Worm (Caenorhabditis elegans) whole organism, L1 larva: ENCODE measurements around the gene C09G5.7.
A peak's percentile ranks its signal among the peaks of the same experiment; 100 is the strongest.

Experiments
- C16A3.4 ChIP-seq: fragments of 150-350 bp; optimal IDR thresholded peaks from 2 replicates; lab custom pipeline; 2014; ENCODE audit warnings: missing biosample characterization, missing genetic modification characterization
- Y116A8C.19 ChIP-seq: sonication (generic microtip); optimal IDR thresholded peaks from 2 replicates; lab custom pipeline; 2016; ENCODE audit warnings: missing compliant biosample characterization, missing genetic modification characterization, borderline replicate concordance
- aly-2 ChIP-seq: fragments of 150-350 bp; optimal IDR thresholded peaks from 2 replicates; lab custom pipeline; 2014; ENCODE audit warnings: missing biosample characterization, missing genetic modification characterization
- ama-1 ChIP-seq: fragments of 150-350 bp; optimal IDR thresholded peaks from 2 replicates; lab custom pipeline; 2014
- ceh-63 ChIP-seq: fragments of 200-800 bp; sonication (Bioruptor generic); optimal IDR thresholded peaks from 2 replicates; lab custom pipeline; 2018; ENCODE audit warnings: mild to moderate bottlenecking, missing genetic modification characterization, missing compliant biosample characterization
- ceh-90 ChIP-seq: sonication (generic microtip); optimal IDR thresholded peaks from 2 replicates; lab custom pipeline; 2016; ENCODE audit warnings: missing genetic modification characterization, missing compliant biosample characterization
- ces-1 ChIP-seq: fragments of 150-350 bp; optimal IDR thresholded peaks from 2 replicates; lab custom pipeline; 2014; ENCODE audit warnings: missing biosample characterization, missing genetic modification reagents, missing genetic modification characterization
- dsc-1 ChIP-seq: sonication (generic microtip); optimal IDR thresholded peaks from 2 replicates; lab custom pipeline; 2016; ENCODE audit warnings: mild to moderate bottlenecking, missing genetic modification characterization, missing compliant biosample characterization
- efl-1 ChIP-seq, 4 experiments: fragments of 150-350 bp; optimal IDR thresholded peaks in 3 of 4; peaks in 1 of 4; 1 replicate in 1 of 4; 2 replicates in 3 of 4; lab custom pipeline; 2014; ENCODE audit warnings: missing biosample characterization in 2 of 4, missing genetic modification characterization in 2 of 4, missing genetic modification reagents in 2 of 4
- egl-13 ChIP-seq: sonication (generic microtip); optimal IDR thresholded peaks from 2 replicates; lab custom pipeline; 2016; ENCODE audit warnings: missing genotype, missing genetic modification reagents, missing genetic modification characterization, missing compliant biosample characterization
- egl-27 ChIP-seq, 2 experiments: fragments of 150-350 bp in 1 of 2; sonication (generic microtip); optimal IDR thresholded peaks; 3 replicates each; lab custom pipeline; 2017 to 2018; ENCODE audit warnings: missing biosample characterization in 2 of 2, missing genetic modification characterization in 2 of 2, missing genetic modification reagents in 2 of 2
- elt-2 ChIP-seq: sonication (generic microtip); optimal IDR thresholded peaks from 2 replicates; lab custom pipeline; 2016; ENCODE audit warnings: missing genetic modification characterization, mild to moderate bottlenecking, inconsistent platforms, missing compliant biosample characterization, missing genetic modification reagents
- fkh-10 ChIP-seq: sonication (generic microtip); optimal IDR thresholded peaks from 2 replicates; lab custom pipeline; 2017; ENCODE audit warnings: missing biosample characterization, missing genetic modification reagents, missing genetic modification characterization
- fos-1 ChIP-seq: fragments of 150-350 bp; optimal IDR thresholded peaks from 2 replicates; lab custom pipeline; 2014; ENCODE audit warnings: missing biosample characterization, missing genetic modification characterization
- grh-1 ChIP-seq: fragments of 200-800 bp; sonication (Bioruptor generic); IDR thresholded peaks from 2 replicates; pipeline ENCODE4 v1.3.6; 2022; ENCODE audit warnings: missing genetic modification reagents, missing genetic modification characterization, missing compliant biosample characterization
- hlh-17 ChIP-seq: fragments of 200-800 bp; sonication (Bioruptor generic); optimal IDR thresholded peaks from 2 replicates; lab custom pipeline; 2018; ENCODE audit warnings: missing genetic modification characterization, mild to moderate bottlenecking, missing compliant biosample characterization, moderate library complexity, borderline replicate concordance
- irx-1 ChIP-seq: sonication (generic microtip); optimal IDR thresholded peaks from 2 replicates; lab custom pipeline; 2016; ENCODE audit warnings: missing genetic modification characterization, missing compliant biosample characterization
- isw-1 ChIP-seq: fragments of 200-800 bp; sonication (Bioruptor generic); IDR thresholded peaks from 2 replicates; pipeline ENCODE4 v1.3.6; 2022; ENCODE audit warnings: missing genetic modification characterization, missing compliant biosample characterization
- lin-13 ChIP-seq: fragments of 150-350 bp; optimal IDR thresholded peaks from 2 replicates; lab custom pipeline; 2014; ENCODE audit warnings: missing biosample characterization, missing genetic modification reagents, missing genetic modification characterization
- lin-14 ChIP-seq: fragments of 200-800 bp; sonication (Bioruptor generic); optimal IDR thresholded peaks from 2 replicates; lab custom pipeline; 2018; ENCODE audit warnings: mild to moderate bottlenecking, missing genetic modification characterization, moderate library complexity, missing compliant biosample characterization
- lsy-2 ChIP-seq, 2 experiments: fragments of 150-350 bp; optimal IDR thresholded peaks; 2 replicates each; lab custom pipeline; 2014; ENCODE audit warnings: missing biosample characterization in 2 of 2, missing genetic modification characterization in 2 of 2
- mab-9 ChIP-seq: fragments of 200-800 bp; sonication (Bioruptor generic); IDR thresholded peaks from 2 replicates; pipeline ENCODE4 v1.3.6; 2022; ENCODE audit warnings: missing genetic modification reagents, missing genetic modification characterization, missing compliant biosample characterization
- nhr-11 ChIP-seq: fragments of 150-350 bp; optimal IDR thresholded peaks from 2 replicates; lab custom pipeline; 2014; ENCODE audit warnings: missing biosample characterization, missing genetic modification characterization
- nhr-12 ChIP-seq: sonication (generic microtip); optimal IDR thresholded peaks from 2 replicates; lab custom pipeline; 2017; ENCODE audit warnings: missing biosample characterization, missing genetic modification characterization
- nhr-20 ChIP-seq: sonication (generic microtip); optimal IDR thresholded peaks from 2 replicates; lab custom pipeline; 2016; ENCODE audit warnings: mild to moderate bottlenecking, missing genetic modification characterization, missing compliant biosample characterization
- nhr-237 ChIP-seq: fragments of 150-350 bp; optimal IDR thresholded peaks from 2 replicates; lab custom pipeline; 2014; ENCODE audit warnings: missing biosample characterization, missing genetic modification characterization
- nhr-47 ChIP-seq: sonication (generic microtip); optimal IDR thresholded peaks from 2 replicates; lab custom pipeline; 2016; ENCODE audit warnings: mild to moderate bottlenecking, missing genetic modification characterization, moderate library complexity, missing compliant biosample characterization
- nhr-71 ChIP-seq: sonication (generic microtip); optimal IDR thresholded peaks from 2 replicates; lab custom pipeline; 2016; ENCODE audit warnings: mild to moderate bottlenecking, missing genetic modification characterization, moderate library complexity, missing compliant biosample characterization
- nhr-76 ChIP-seq: sonication (generic microtip); optimal IDR thresholded peaks from 2 replicates; lab custom pipeline; 2017; ENCODE audit warnings: missing biosample characterization, missing genetic modification characterization
- nhr-77 ChIP-seq: fragments of 150-350 bp; optimal IDR thresholded peaks from 2 replicates; lab custom pipeline; 2014; ENCODE audit warnings: missing biosample characterization, missing genetic modification characterization
- pag-3 ChIP-seq: sonication (generic microtip); optimal IDR thresholded peaks from 2 replicates; lab custom pipeline; 2017; ENCODE audit warnings: missing genetic modification characterization, mild to moderate bottlenecking, missing compliant biosample characterization, antibody characterized with exemption, borderline replicate concordance; ENCODE audit not compliant: insufficient read depth
- pax-3 ChIP-seq: fragments of 200-800 bp; sonication (Bioruptor generic); optimal IDR thresholded peaks from 2 replicates; lab custom pipeline; 2018; ENCODE audit warnings: mild to moderate bottlenecking, missing genetic modification characterization, moderate library complexity, missing compliant biosample characterization
- pqm-1 ChIP-seq: sonication (generic microtip); optimal IDR thresholded peaks from 3 replicates; lab custom pipeline; 2017; ENCODE audit warnings: missing biosample characterization, missing genetic modification characterization
- skn-1 ChIP-seq: fragments of 150-350 bp; optimal IDR thresholded peaks from 2 replicates; lab custom pipeline; 2014; ENCODE audit warnings: missing biosample characterization, missing genetic modification characterization
- sox-4 ChIP-seq: sonication (generic microtip); optimal IDR thresholded peaks from 2 replicates; lab custom pipeline; 2016; ENCODE audit warnings: missing genetic modification characterization, missing compliant biosample characterization
- sup-37 ChIP-seq: fragments of 200-800 bp; sonication (Bioruptor generic); optimal IDR thresholded peaks from 2 replicates; lab custom pipeline; 2018; ENCODE audit warnings: mild to moderate bottlenecking, missing genetic modification characterization, missing compliant biosample characterization
- tlp-1 ChIP-seq: fragments of 150-350 bp; optimal IDR thresholded peaks from 2 replicates; lab custom pipeline; 2014; ENCODE audit warnings: missing biosample characterization, missing genetic modification characterization
- unc-130 ChIP-seq: fragments of 150-350 bp; optimal IDR thresholded peaks from 2 replicates; lab custom pipeline; 2017; ENCODE audit warnings: missing biosample characterization, missing genetic modification characterization, inconsistent platforms
- unc-62 ChIP-seq: fragments of 150-350 bp; optimal IDR thresholded peaks from 2 replicates; lab custom pipeline; 2014; ENCODE audit warnings: missing biosample characterization, missing genetic modification reagents, missing genetic modification characterization
- unc-86 ChIP-seq: sonication (generic microtip); optimal IDR thresholded peaks from 2 replicates; lab custom pipeline; 2016; ENCODE audit warnings: missing genetic modification characterization, missing compliant biosample characterization
- vab-15 ChIP-seq: sonication (generic microtip); optimal IDR thresholded peaks from 2 replicates; lab custom pipeline; 2017; ENCODE audit warnings: missing genotype, mild to moderate bottlenecking, missing genetic modification characterization, missing compliant biosample characterization
- ztf-11 ChIP-seq, 2 experiments: sonication (generic microtip); optimal IDR thresholded peaks; 2 replicates each; lab custom pipeline; 2016 to 2017; ENCODE audit warnings: missing genetic modification characterization in 2 of 2, missing biosample characterization in 1 of 2, missing compliant biosample characterization in 1 of 2
- ztf-4 ChIP-seq: fragments of 150-350 bp; optimal IDR thresholded peaks from 2 replicates; lab custom pipeline; 2014; ENCODE audit warnings: missing biosample characterization, missing genetic modification characterization

The C09G5.7 gene

DNA sequence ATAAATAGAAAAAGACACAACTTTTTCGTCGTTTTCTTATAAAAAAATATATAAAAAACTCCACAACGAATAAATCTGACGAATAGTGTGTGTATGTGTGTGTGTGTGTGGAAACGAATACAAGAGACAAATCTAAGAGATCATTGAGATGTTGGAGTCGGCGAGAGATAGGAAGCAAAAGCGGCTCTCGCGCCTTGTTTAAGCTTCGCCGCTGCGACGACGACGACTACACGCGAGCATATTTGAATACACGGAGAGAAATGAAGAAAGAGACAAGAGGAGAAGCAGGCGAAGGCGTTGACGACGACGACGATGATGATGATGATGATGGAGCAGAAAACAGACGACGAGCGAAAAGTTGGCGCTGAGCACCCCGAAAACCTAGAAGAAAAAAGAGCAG lies 30.1 kb downstream of the C09G5.7 start (continued):
- no peak for TF ChIP-seq nhr-12 (tag; lab: Kevin White, UChicago)
- TF ChIP-seq grh-1 (GFP tag; lab: Robert Waterston, UW): no peak
- no peak for TF ChIP-seq ztf-11 (tag; optimal IDR thresholded peaks at IDR 0.05; lab: Kevin White, UChicago)
- no peak for TF ChIP-seq nhr-11 (tag; lab: Kevin White, UChicago)
- TF ChIP-seq nhr-47 (tag; lab: Kevin White, UChicago): peak; percentile 31
- no peak for TF ChIP-seq unc-62 (GFP tag; lab: Kevin White, UChicago)
- no peak for TF ChIP-seq unc-130 (tag; lab: Kevin White, UChicago)
- no peak for TF ChIP-seq fos-1 (tag; lab: Kevin White, UChicago)
- TF ChIP-seq C16A3.4 (tag; lab: Kevin White, UChicago): no peak

- no peak for TF ChIP-seq elt-2
- no peak for TF ChIP-seq lsy-2 (tag; optimal IDR thresholded peaks at IDR 0.05; lab: Kevin White, UChicago)
- no peak for TF ChIP-seq skn-1 (tag; lab: Kevin White, UChicago)
- peak; percentile 94 for TF ChIP-seq fkh-10 (GFP tag; lab: Kevin White, UChicago)
- peak; percentile 40 for TF ChIP-seq lin-14 (GFP tag; lab: Kevin White, UChicago)
These were observed 39.0 kb downstream of the C09G5.7 start for ce11 chrII:10753694-10754093.

DNA sequence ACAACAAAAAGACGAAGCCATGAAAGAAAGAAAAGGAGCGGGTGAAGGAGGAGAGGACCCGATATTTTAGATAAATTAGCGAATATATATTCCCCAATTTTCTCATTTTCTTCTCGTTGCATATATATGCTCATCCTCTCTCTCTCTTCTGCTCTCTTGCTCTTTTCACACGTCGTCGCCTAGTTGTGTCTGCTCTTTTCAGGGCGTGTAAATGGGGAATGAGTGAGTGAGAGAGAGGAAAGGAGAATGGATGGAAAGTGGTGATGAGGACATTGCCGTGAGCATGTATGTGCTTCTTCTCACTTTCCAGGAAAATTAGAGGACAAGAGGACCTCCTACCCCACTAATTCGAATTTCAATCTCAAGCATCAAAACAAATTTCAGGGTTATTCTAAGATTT lies 40.8 kb downstream of the C09G5.7 start:
- peak; percentile 20 for TF ChIP-seq unc-86 (tag; lab: Kevin White, UChicago)
- TF ChIP-seq tlp-1 (tag; lab: Kevin White, UChicago): no peak
- no peak for TF ChIP-seq ceh-63 (GFP tag; lab: Kevin White, UChicago)
- TF ChIP-seq sup-37 (GFP tag; lab: Kevin White, UChicago): no peak
- no peak for TF ChIP-seq isw-1 (GFP tag; lab: Robert Waterston, UW)
- no peak for TF ChIP-seq nhr-77
- TF ChIP-seq vab-15: no peak
- TF ChIP-seq efl-1 (optimal IDR thresholded peaks at IDR 0.05; lab: Kevin White, UChicago): no peak
- no peak for TF ChIP-seq efl-1 (GFP tag; optimal IDR thresholded peaks at IDR 0.05 in 1 of 2; lab: Kevin White, UChicago)
- no peak for TF ChIP-seq Y116A8C.19
- TF ChIP-seq ceh-90: no peak
- TF ChIP-seq pax-3: no peak
- peak; percentile 26 for TF ChIP-seq nhr-71 (tag; lab: Kevin White, UChicago)
- TF ChIP-seq fkh-10 (GFP tag; lab: Kevin White, UChicago): no peak
- TF ChIP-seq mab-9 (GFP tag; lab: Robert Waterston, UW): no peak
- TF ChIP-seq skn-1 (tag; lab: Kevin White, UChicago): no peak
- no peak for TF ChIP-seq aly-2 (tag; lab: Kevin White, UChicago)
- TF ChIP-seq dsc-1 (tag; lab: Kevin White, UChicago): peak; percentile 22
- TF ChIP-seq irx-1: no peak
- TF ChIP-seq lsy-2 (tag; optimal IDR thresholded peaks at IDR 0.05; lab: Kevin White, UChicago): no peak
- TF ChIP-seq ztf-4 (tag; lab: Kevin White, UChicago): no peak
- TF ChIP-seq nhr-76 (tag; lab: Kevin White, UChicago): no peak
- no peak for TF ChIP-seq nhr-237 (tag; lab: Kevin White, UChicago)
- TF ChIP-seq lin-14 (GFP tag; lab: Kevin White, UChicago): peak; percentile 63
- TF ChIP-seq egl-13: peak; percentile 30
- TF ChIP-seq hlh-17 (GFP tag; lab: Kevin White, UChicago): no peak
- no peak for TF ChIP-seq ces-1 (GFP tag; lab: Kevin White, UChicago)
- TF ChIP-seq pqm-1 (tag; lab: Kevin White, UChicago): no peak
- no peak for TF ChIP-seq ama-1 (lab: Kevin White, UChicago)
- TF ChIP-seq fos-1 (tag; lab: Kevin White, UChicago): no peak
- no peak for TF ChIP-seq sox-4 (tag; lab: Kevin White, UChicago)
- no peak for TF ChIP-seq egl-27 (tag; optimal IDR thresholded peaks at IDR 0.05; lab: Kevin White, UChicago)
- TF ChIP-seq nhr-20 (tag; lab: Kevin White, UChicago): no peak
- no peak for TF ChIP-seq C16A3.4 (tag; lab: Kevin White, UChicago)
- no peak for TF ChIP-seq lin-13 (GFP tag; lab: Kevin White, UChicago)
- TF ChIP-seq pag-3 (tag; lab: Kevin White, UChicago): no peak
